Worm (Caenorhabditis elegans) whole organism, L1 larva: ENCODE measurements around the gene C23H4.8.
A peak's percentile ranks its signal among the peaks of the same experiment; 100 is the strongest.

Experiments used
- C34B4.2 ChIP-seq: sonication (generic microtip); optimal IDR thresholded peaks from 2 replicates; lab custom pipeline; 2017; ENCODE audit warnings: mild to moderate bottlenecking, missing genetic modification characterization, missing compliant biosample characterization
- Y116A8C.19 ChIP-seq: sonication (generic microtip); optimal IDR thresholded peaks from 2 replicates; lab custom pipeline; 2016; ENCODE audit warnings: missing compliant biosample characterization, missing genetic modification characterization, borderline replicate concordance
- aha-1 ChIP-seq: fragments of 150-350 bp; optimal IDR thresholded peaks from 2 replicates; lab custom pipeline; 2014; ENCODE audit warnings: missing biosample characterization, missing genetic modification characterization
- blmp-1 ChIP-seq: fragments of 150-350 bp; optimal IDR thresholded peaks from 2 replicates; lab custom pipeline; 2014; ENCODE audit warnings: missing biosample characterization, missing genetic modification characterization
- ceh-8 ChIP-seq: fragments of 200-800 bp; sonication (Bioruptor generic); optimal IDR thresholded peaks from 2 replicates; lab custom pipeline; 2018; ENCODE audit warnings: mild to moderate bottlenecking, missing genetic modification characterization, moderate library complexity, missing compliant biosample characterization
- ceh-90 ChIP-seq: sonication (generic microtip); optimal IDR thresholded peaks from 2 replicates; lab custom pipeline; 2016; ENCODE audit warnings: missing genetic modification characterization, missing compliant biosample characterization
- dsc-1 ChIP-seq: sonication (generic microtip); optimal IDR thresholded peaks from 2 replicates; lab custom pipeline; 2016; ENCODE audit warnings: mild to moderate bottlenecking, missing genetic modification characterization, missing compliant biosample characterization
- efl-1 ChIP-seq, 4 experiments: fragments of 150-350 bp; optimal IDR thresholded peaks in 3 of 4; peaks in 1 of 4; 1 replicate in 1 of 4; 2 replicates in 3 of 4; lab custom pipeline; 2014; ENCODE audit warnings: missing biosample characterization in 2 of 4, missing genetic modification characterization in 2 of 4, missing genetic modification reagents in 2 of 4
- egl-13 ChIP-seq: sonication (generic microtip); optimal IDR thresholded peaks from 2 replicates; lab custom pipeline; 2016; ENCODE audit warnings: missing genotype, missing genetic modification reagents, missing genetic modification characterization, missing compliant biosample characterization
- elt-2 ChIP-seq: sonication (generic microtip); optimal IDR thresholded peaks from 2 replicates; lab custom pipeline; 2016; ENCODE audit warnings: missing genetic modification characterization, mild to moderate bottlenecking, inconsistent platforms, missing compliant biosample characterization, missing genetic modification reagents
- elt-3 ChIP-seq, 6 experiments: fragments of 150-350 bp in 1 of 6; sonication (generic microtip); optimal IDR thresholded peaks; 2 replicates each; lab custom pipeline; 2017 to 2018; ENCODE audit warnings: missing biosample characterization in 6 of 6, missing genetic modification characterization in 6 of 6, inconsistent platforms in 1 of 6
- fkh-8 ChIP-seq: sonication (generic microtip); optimal IDR thresholded peaks from 2 replicates; lab custom pipeline; 2016; ENCODE audit warnings: mild to moderate bottlenecking, missing genetic modification characterization, missing compliant biosample characterization
- fos-1 ChIP-seq: fragments of 150-350 bp; optimal IDR thresholded peaks from 2 replicates; lab custom pipeline; 2014; ENCODE audit warnings: missing biosample characterization, missing genetic modification characterization
- hlh-4 ChIP-seq: sonication (generic microtip); optimal IDR thresholded peaks from 2 replicates; lab custom pipeline; 2016; ENCODE audit warnings: mild to moderate bottlenecking, missing genetic modification characterization, missing compliant biosample characterization
- irx-1 ChIP-seq: sonication (generic microtip); optimal IDR thresholded peaks from 2 replicates; lab custom pipeline; 2016; ENCODE audit warnings: missing genetic modification characterization, missing compliant biosample characterization
- jun-1 ChIP-seq: fragments of 150-350 bp; optimal IDR thresholded peaks from 2 replicates; lab custom pipeline; 2014; ENCODE audit warnings: missing biosample characterization, missing genetic modification reagents, missing genetic modification characterization
- lin-14 ChIP-seq: fragments of 200-800 bp; sonication (Bioruptor generic); optimal IDR thresholded peaks from 2 replicates; lab custom pipeline; 2018; ENCODE audit warnings: mild to moderate bottlenecking, missing genetic modification characterization, moderate library complexity, missing compliant biosample characterization
- lin-35 ChIP-seq, 2 experiments: fragments of 150-350 bp; optimal IDR thresholded peaks; 2 replicates each; lab custom pipeline; 2014; ENCODE audit warnings: missing biosample characterization in 2 of 2, missing genetic modification characterization in 2 of 2, missing genetic modification reagents in 2 of 2
- lin-39 ChIP-seq: fragments of 150-350 bp; optimal IDR thresholded peaks from 2 replicates; lab custom pipeline; 2014; ENCODE audit warnings: missing biosample characterization, missing genetic modification reagents, missing genetic modification characterization
- lir-3 ChIP-seq: sonication (generic microtip); optimal IDR thresholded peaks from 2 replicates; lab custom pipeline; 2016; ENCODE audit warnings: mild to moderate bottlenecking, missing genetic modification characterization, moderate library complexity, missing compliant biosample characterization; ENCODE audit not compliant: poor library complexity
- mdl-1 ChIP-seq, 2 experiments: fragments of 150-350 bp; optimal IDR thresholded peaks; 2 replicates each; lab custom pipeline; 2014 to 2017; ENCODE audit warnings: missing biosample characterization in 2 of 2, missing genetic modification characterization in 2 of 2, inconsistent platforms in 1 of 2
- mef-2 ChIP-seq: fragments of 150-350 bp; optimal IDR thresholded peaks from 2 replicates; lab custom pipeline; 2014; ENCODE audit warnings: missing biosample characterization, missing genetic modification characterization
- nhr-11 ChIP-seq: fragments of 150-350 bp; optimal IDR thresholded peaks from 2 replicates; lab custom pipeline; 2014; ENCODE audit warnings: missing biosample characterization, missing genetic modification characterization
- nhr-20 ChIP-seq: sonication (generic microtip); optimal IDR thresholded peaks from 2 replicates; lab custom pipeline; 2016; ENCODE audit warnings: mild to moderate bottlenecking, missing genetic modification characterization, missing compliant biosample characterization
- nhr-237 ChIP-seq: fragments of 150-350 bp; optimal IDR thresholded peaks from 2 replicates; lab custom pipeline; 2014; ENCODE audit warnings: missing biosample characterization, missing genetic modification characterization
- nhr-47 ChIP-seq: sonication (generic microtip); optimal IDR thresholded peaks from 2 replicates; lab custom pipeline; 2016; ENCODE audit warnings: mild to moderate bottlenecking, missing genetic modification characterization, moderate library complexity, missing compliant biosample characterization
- nhr-71 ChIP-seq: sonication (generic microtip); optimal IDR thresholded peaks from 2 replicates; lab custom pipeline; 2016; ENCODE audit warnings: mild to moderate bottlenecking, missing genetic modification characterization, moderate library complexity, missing compliant biosample characterization
- nhr-76 ChIP-seq: sonication (generic microtip); optimal IDR thresholded peaks from 2 replicates; lab custom pipeline; 2017; ENCODE audit warnings: missing biosample characterization, missing genetic modification characterization
- nhr-84 ChIP-seq: sonication (generic microtip); optimal IDR thresholded peaks from 2 replicates; lab custom pipeline; 2017; ENCODE audit warnings: missing biosample characterization, missing genetic modification characterization
- nhr-85 ChIP-seq: sonication (generic microtip); peaks from one replicate; lab custom pipeline; 2016; ENCODE audit warnings: missing genetic modification characterization, inconsistent platforms, missing compliant biosample characterization
- pqm-1 ChIP-seq: sonication (generic microtip); optimal IDR thresholded peaks from 3 replicates; lab custom pipeline; 2017; ENCODE audit warnings: missing biosample characterization, missing genetic modification characterization
- rnt-1 ChIP-seq: sonication (generic microtip); optimal IDR thresholded peaks from 2 replicates; lab custom pipeline; 2016; ENCODE audit warnings: mild to moderate bottlenecking, missing genetic modification characterization, moderate library complexity, missing compliant biosample characterization
- sox-4 ChIP-seq: sonication (generic microtip); optimal IDR thresholded peaks from 2 replicates; lab custom pipeline; 2016; ENCODE audit warnings: missing genetic modification characterization, missing compliant biosample characterization
- sptf-1 ChIP-seq: fragments of 150-350 bp; optimal IDR thresholded peaks from 2 replicates; lab custom pipeline; 2014; ENCODE audit warnings: missing biosample characterization, missing genetic modification characterization
- swsn-7 ChIP-seq: sonication (generic microtip); optimal IDR thresholded peaks from 2 replicates; lab custom pipeline; 2016; ENCODE audit warnings: missing genetic modification characterization, missing compliant biosample characterization
- tlp-1 ChIP-seq: fragments of 150-350 bp; optimal IDR thresholded peaks from 2 replicates; lab custom pipeline; 2014; ENCODE audit warnings: missing biosample characterization, missing genetic modification characterization
- unc-30 ChIP-seq: sonication (generic microtip); optimal IDR thresholded peaks from 2 replicates; lab custom pipeline; 2017; ENCODE audit warnings: missing biosample characterization, missing genetic modification characterization
- unc-86 ChIP-seq: sonication (generic microtip); optimal IDR thresholded peaks from 2 replicates; lab custom pipeline; 2016; ENCODE audit warnings: missing genetic modification characterization, missing compliant biosample characterization
- unc-98 ChIP-seq: fragments of 200-800 bp; sonication (Bioruptor generic); IDR thresholded peaks from 2 replicates; pipeline ENCODE4 v1.3.6; 2022; ENCODE audit warnings: missing genetic modification characterization, missing compliant biosample characterization
- zag-1 ChIP-seq: fragments of 150-350 bp; optimal IDR thresholded peaks from 2 replicates; lab custom pipeline; 2014; ENCODE audit warnings: missing biosample characterization, missing genetic modification characterization
- zip-4 ChIP-seq: fragments of 200-800 bp; sonication (Bioruptor generic); optimal IDR thresholded peaks from 2 replicates; lab custom pipeline; 2018; ENCODE audit warnings: mild to moderate bottlenecking, missing genetic modification characterization, moderate library complexity, missing compliant biosample characterization
- ztf-11 ChIP-seq, 2 experiments: sonication (generic microtip); optimal IDR thresholded peaks; 2 replicates each; lab custom pipeline; 2016 to 2017; ENCODE audit warnings: missing genetic modification characterization in 2 of 2, missing biosample characterization in 1 of 2, missing compliant biosample characterization in 1 of 2
- ztf-4 ChIP-seq: fragments of 150-350 bp; optimal IDR thresholded peaks from 2 replicates; lab custom pipeline; 2014; ENCODE audit warnings: missing biosample characterization, missing genetic modification characterization

Gene C23H4.8

ce11 chrX:12205478-12206059, 11.5 kb upstream of the C23H4.8 start (continued):
- peak; percentile 37 for TF ChIP-seq lir-3 (tag; lab: Kevin White, UChicago)
- no peak for TF ChIP-seq elt-2
- no peak for TF ChIP-seq lin-39 (tag; lab: Kevin White, UChicago)
- TF ChIP-seq unc-86 (tag; lab: Kevin White, UChicago) = peak; percentile 86
- no peak for TF ChIP-seq ztf-4
- peak; percentile 70 for TF ChIP-seq nhr-47 (tag; lab: Kevin White, UChicago)
- peak; percentile 75 for TF ChIP-seq nhr-71 (tag; lab: Kevin White, UChicago)
- no peak for TF ChIP-seq elt-3 (tag; optimal IDR thresholded peaks at IDR 0.05; lab: Kevin White, UChicago)
- TF ChIP-seq irx-1 = peak; percentile 7
- no peak for TF ChIP-seq nhr-84 (tag; lab: Kevin White, UChicago)
- TF ChIP-seq jun-1 (tag; lab: Kevin White, UChicago) = no peak
- no peak for TF ChIP-seq nhr-20 (tag; lab: Kevin White, UChicago)
- TF ChIP-seq mdl-1 (tag; optimal IDR thresholded peaks at IDR 0.05; lab: Kevin White, UChicago) = no peak
- peak; percentile 84 for TF ChIP-seq fkh-8 (tag; lab: Kevin White, UChicago)
- no peak for TF ChIP-seq unc-98 (GFP tag; lab: Robert Waterston, UW)
- no peak for TF ChIP-seq Y116A8C.19 (tag; lab: Kevin White, UChicago)
- peak in 1 of 2 experiments; percentile 16 for TF ChIP-seq lin-35 (GFP tag; optimal IDR thresholded peaks at IDR 0.05; lab: Kevin White, UChicago)
- peak; percentile 17 to 21 for TF ChIP-seq efl-1 (optimal IDR thresholded peaks at IDR 0.05; lab: Kevin White, UChicago)
- no peak for TF ChIP-seq efl-1 (GFP tag; optimal IDR thresholded peaks at IDR 0.05 in 1 of 2; lab: Kevin White, UChicago)
- TF ChIP-seq blmp-1 (tag; lab: Kevin White, UChicago) = no peak
- TF ChIP-seq nhr-11 (tag; lab: Kevin White, UChicago) = no peak
- TF ChIP-seq swsn-7 (tag; lab: Kevin White, UChicago) = peak; percentile 66
- TF ChIP-seq mef-2 (tag; lab: Kevin White, UChicago) = no peak
- no peak for TF ChIP-seq hlh-4
- TF ChIP-seq fos-1 (tag; lab: Kevin White, UChicago) = no peak
- no peak for TF ChIP-seq rnt-1 (tag; lab: Kevin White, UChicago)
- TF ChIP-seq unc-30 (tag; lab: Kevin White, UChicago) = no peak
- no peak for TF ChIP-seq nhr-237 (tag; lab: Kevin White, UChicago)
- no peak for TF ChIP-seq ceh-90
- TF ChIP-seq sptf-1 (tag; lab: Kevin White, UChicago) = no peak
- TF ChIP-seq zip-4 = no peak
- TF ChIP-seq nhr-85 (tag; lab: Kevin White, UChicago) = no peak
- TF ChIP-seq tlp-1 (tag; lab: Kevin White, UChicago) = no peak
- TF ChIP-seq sox-4 (tag; lab: Kevin White, UChicago) = peak; percentile 11
- no peak for TF ChIP-seq nhr-76 (tag; lab: Kevin White, UChicago)
- TF ChIP-seq zag-1 (tag; lab: Kevin White, UChicago) = peak; percentile 4
- peak in 1 of 2 experiments; percentile 48 for TF ChIP-seq ztf-11 (tag; optimal IDR thresholded peaks at IDR 0.05; lab: Kevin White, UChicago)

- TF ChIP-seq lin-14 (GFP tag; lab: Kevin White, UChicago) (peak; percentile 58), zip-4 (peak; percentile 10), elt-3 (tag; optimal IDR thresholded peaks at IDR 0.05; lab: Kevin White, UChicago) (no peak), dsc-1 (tag; lab: Kevin White, UChicago) (peak; percentile 82), C34B4.2 (tag; lab: Kevin White, UChicago) (no peak), nhr-85 (tag; lab: Kevin White, UChicago) (no peak), aha-1 (tag; lab: Kevin White, UChicago) (no peak), pqm-1 (tag; lab: Kevin White, UChicago) (no peak), fkh-8 (tag; lab: Kevin White, UChicago) (peak; percentile 74), ceh-8 (GFP tag; lab: Kevin White, UChicago) (peak; percentile 11), nhr-11 (tag; lab: Kevin White, UChicago) (peak; percentile 26), nhr-71 (tag; lab: Kevin White, UChicago) (peak; percentile 34), swsn-7 (tag; lab: Kevin White, UChicago) (peak; percentile 5), egl-13 (peak; percentile 25)
These were observed 10.0 kb upstream of the C23H4.8 start for ce11 chrX:12207078-12207477.
